Fruit fly (Drosophila melanogaster): ENCODE data around the gene CG5447.

CG5447 gene

DNA sequence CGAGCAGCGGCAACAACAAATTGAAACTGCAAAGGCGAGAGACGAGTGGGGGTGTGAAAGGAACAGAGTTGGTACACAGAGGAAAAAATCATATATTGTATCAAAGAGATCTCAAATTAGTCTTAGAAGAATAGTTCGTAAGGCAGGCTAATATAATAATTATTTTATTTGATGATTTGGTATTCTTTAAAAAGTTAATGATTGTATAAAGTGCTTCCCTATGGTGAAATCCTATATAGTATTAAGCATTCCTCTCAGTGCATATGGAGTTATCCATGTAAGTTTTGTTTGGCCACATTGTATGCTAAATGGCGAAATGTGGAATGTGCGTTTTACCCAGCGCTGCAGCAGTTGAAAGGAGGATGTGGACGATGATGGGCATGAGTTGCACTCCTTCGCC, 31.3 kb downstream of the CG5447 start:
- no peak for TF ChIP-seq noc (tag; optimal IDR thresholded peaks at IDR 0.05)

DNA sequence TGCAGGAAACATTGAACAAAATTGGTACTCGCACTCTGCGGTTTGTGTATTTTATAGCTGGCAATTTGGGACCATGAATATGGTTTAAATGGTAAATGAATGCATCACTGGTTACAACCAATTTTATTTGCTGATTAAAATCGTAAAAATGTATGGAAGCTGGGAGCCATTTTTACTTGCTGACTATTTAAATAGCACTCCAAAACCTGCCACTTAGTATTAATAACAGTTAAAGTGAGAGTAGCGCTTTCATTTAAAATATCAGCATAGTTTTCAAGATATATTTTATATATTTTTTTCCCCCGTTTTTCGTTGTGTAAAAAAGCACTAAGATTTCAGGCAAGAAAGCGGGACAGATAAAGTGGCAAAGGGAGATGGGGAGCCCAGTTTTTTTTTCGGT, 32.2 kb downstream of the CG5447 start:
- TF ChIP-seq noc (tag; optimal IDR thresholded peaks at IDR 0.05) = no peak

DNA sequence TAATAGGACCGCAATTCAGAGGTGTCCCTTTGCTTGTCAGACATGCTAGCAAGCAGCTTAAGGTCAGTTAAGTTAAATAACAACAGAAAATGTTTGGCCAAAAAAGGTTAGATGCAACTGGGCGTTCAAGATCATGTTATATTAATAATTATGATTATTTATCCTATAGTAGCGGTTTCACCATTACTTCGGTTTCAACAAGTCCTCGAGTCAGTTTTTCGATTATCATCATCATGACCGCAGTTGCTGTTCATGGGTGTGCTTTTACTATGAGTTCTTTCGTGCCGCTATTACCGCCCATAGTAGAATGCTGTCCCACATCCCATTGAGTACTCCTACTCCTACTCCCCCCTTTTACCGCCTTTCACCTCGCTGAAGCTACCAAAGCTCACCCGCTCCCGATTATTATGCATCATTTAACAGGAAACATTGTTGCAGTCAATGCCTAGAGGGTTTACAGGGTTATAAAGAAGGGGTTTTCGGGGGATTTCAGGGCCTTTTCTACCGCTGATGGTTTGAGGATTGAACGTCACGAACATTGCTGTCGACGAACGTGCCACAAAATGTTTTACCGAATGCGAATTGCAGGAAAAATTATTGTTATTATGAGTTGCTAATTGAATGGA, 33.0 kb downstream of the CG5447 start:
- TF ChIP-seq noc (tag; optimal IDR thresholded peaks at IDR 0.05) = no peak

- no peak for TF ChIP-seq noc (tag; optimal IDR thresholded peaks at IDR 0.05)
These were observed 37.1 kb downstream of the CG5447 start for dm6 chr3R:26489456-26489855.

- peak; percentile 12 for TF ChIP-seq noc (tag; optimal IDR thresholded peaks at IDR 0.05)
These were observed 41.9 kb downstream of the CG5447 start for dm6 chr3R:26494247-26494646.

DNA sequence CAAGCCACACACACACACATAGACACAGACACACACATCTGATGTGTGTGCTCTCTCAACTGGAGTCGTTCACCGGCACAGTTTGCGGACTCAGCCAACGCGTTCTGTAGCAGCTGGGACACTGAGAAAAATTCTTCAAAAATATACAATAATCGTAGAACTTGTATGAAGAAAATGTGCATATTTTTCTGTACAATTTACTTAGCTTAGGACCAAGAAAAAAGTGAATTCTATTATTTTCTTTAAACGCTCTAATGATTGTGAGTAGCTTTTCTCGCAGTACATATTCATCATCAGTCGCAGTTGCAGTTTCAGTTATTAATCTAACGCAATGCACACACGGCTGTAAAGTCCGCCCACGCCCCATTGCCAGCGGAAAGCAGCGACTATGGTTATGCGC, 44.0 kb downstream of the CG5447 start:
- TF ChIP-seq noc (tag; optimal IDR thresholded peaks at IDR 0.05) = no peak

- TF ChIP-seq noc (tag; optimal IDR thresholded peaks at IDR 0.05) = peak; percentile 9
These were observed 46.8 kb downstream of the CG5447 start for dm6 chr3R:26499136-26499535.

DNA sequence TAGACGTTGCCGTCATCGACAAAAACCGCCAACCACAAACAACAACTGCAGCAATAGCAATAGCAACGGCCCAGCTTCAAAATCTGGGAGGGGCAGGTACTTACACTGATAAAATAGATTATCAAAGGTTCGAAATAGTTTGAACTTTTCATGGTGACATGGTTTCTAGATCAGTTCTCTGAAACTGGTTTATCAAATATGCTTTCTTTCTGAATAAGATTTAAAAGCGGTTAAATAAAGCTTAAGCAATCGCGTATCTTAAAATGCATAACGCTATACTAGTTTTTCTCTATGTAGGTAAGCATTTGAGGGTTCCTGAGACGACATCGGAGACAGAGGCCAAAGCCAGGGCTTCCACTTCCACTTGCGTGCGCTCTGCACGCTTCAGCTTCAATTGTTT, 48.0 kb downstream of the CG5447 start:
- no peak for TF ChIP-seq noc (tag; optimal IDR thresholded peaks at IDR 0.05)

DNA sequence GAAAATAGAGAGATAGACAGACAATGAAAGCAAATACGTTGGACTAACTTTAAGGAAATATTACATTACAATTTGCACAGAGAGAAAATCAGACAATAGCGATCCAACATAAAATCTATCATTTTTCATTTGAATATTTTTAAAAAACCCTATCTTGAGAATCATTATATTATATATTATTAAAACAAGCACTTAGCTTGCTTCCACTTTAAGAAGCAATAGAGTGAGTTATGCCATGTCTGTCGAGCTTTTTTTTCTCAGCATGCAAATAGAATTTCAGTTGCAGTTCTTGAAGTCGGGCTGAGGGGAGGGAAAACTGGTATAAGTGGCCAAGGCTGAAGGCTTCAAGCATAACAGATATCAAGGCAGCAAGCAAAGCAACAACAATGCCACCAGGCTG, 49.7 kb downstream of the CG5447 start:
- no peak for TF ChIP-seq noc (tag; optimal IDR thresholded peaks at IDR 0.05)

DNA sequence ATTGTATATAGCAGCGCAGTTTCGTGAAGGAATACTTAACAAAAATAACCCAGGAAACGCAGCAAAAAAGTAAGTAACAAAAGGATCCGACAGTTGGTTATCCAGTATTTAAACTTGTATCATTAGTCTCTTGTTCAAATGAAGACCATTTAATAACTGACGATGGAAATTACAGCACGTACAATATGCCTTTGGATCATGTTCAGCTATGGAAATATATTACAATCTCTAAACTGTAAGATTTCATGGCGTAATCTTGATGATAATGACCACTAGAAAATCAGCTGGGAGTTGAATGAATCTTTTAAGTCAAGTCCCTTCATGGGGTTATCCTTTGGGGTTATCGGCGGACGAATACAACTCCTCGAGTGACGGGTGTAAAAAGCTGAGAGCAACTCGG, 50.6 kb downstream of the CG5447 start:
- no peak for TF ChIP-seq noc (tag; optimal IDR thresholded peaks at IDR 0.05)

DNA sequence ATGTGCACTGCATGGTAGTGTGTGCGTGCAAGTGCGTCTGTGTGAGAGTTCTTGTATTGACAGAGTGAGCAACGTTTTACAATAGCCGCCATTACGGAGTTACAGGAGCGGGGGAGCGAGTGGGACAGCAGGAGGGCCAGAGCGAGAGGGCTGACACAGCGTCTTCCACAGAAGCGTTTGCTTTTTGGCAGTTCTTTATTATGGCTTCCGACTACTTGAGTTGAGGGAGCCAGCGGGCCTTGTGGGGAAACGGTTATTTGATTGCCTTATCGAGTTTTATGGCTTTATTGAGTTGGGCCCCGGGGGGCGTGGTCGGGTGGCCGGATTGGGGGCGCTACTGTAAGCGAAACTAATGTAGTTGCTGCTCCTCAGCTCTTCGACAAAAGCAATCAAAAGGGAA, 51.0 kb downstream of the CG5447 start:
- TF ChIP-seq noc (tag; optimal IDR thresholded peaks at IDR 0.05) = no peak

Data from whole organism, larva.